Worm (Caenorhabditis elegans) whole organism, L4 larva: ENCODE data around the gene nrfl-1.

Experiments
- D1046.2 ChIP-seq: fragments of 200-800 bp; sonication (Bioruptor generic); IDR thresholded peaks from 2 replicates; pipeline ENCODE4 v1.3.6; 2022; ENCODE audit warnings: missing genetic modification characterization, missing compliant biosample characterization
- F10B5.3 ChIP-seq: sonication (generic microtip); optimal IDR thresholded peaks from 2 replicates; lab custom pipeline; 2016; ENCODE audit warnings: mild to moderate bottlenecking, missing genetic modification characterization, missing compliant biosample characterization
- F26F4.8 ChIP-seq: fragments of 200-800 bp; sonication (Bioruptor generic); conservative IDR thresholded peaks from 2 replicates; pipeline ENCODE4 v1.3.6; 2022; ENCODE audit warnings: missing genetic modification characterization, missing compliant biosample characterization
- F44E2.7 ChIP-seq: fragments of 200-800 bp; sonication (Bioruptor generic); IDR thresholded peaks from 2 replicates; pipeline ENCODE4 v2.1.2; 2022; ENCODE audit warnings: missing genetic modification characterization, missing compliant biosample characterization
- R02D3.7 ChIP-seq: fragments of 150-350 bp; sonication (generic microtip); optimal IDR thresholded peaks from 3 replicates; lab custom pipeline; 2014; ENCODE audit warnings: missing biosample characterization, missing genetic modification characterization
- T20F7.1 ChIP-seq: fragments of 200-800 bp; sonication (Bioruptor generic); optimal IDR thresholded peaks from 2 replicates; lab custom pipeline; 2018; ENCODE audit warnings: mild to moderate bottlenecking, missing genetic modification characterization, missing compliant biosample characterization
- Y105C5A.15 ChIP-seq: fragments of 200-800 bp; sonication (Bioruptor generic); IDR thresholded peaks from 2 replicates; pipeline ENCODE4 v1.3.6; 2022; ENCODE audit warnings: missing genetic modification characterization, missing compliant biosample characterization
- Y48G9A.11 ChIP-seq: fragments of 200-800 bp; sonication (Bioruptor generic); IDR thresholded peaks from 2 replicates; pipeline ENCODE4 v1.3.6; 2022; ENCODE audit warnings: missing genetic modification reagents, missing genetic modification characterization, missing compliant biosample characterization
- aly-2 ChIP-seq: sonication (generic microtip); optimal IDR thresholded peaks from 2 replicates; lab custom pipeline; 2018; ENCODE audit warnings: missing biosample characterization, missing genetic modification characterization
- ama-1 ChIP-seq: fragments of 150-350 bp; optimal IDR thresholded peaks from 2 replicates; lab custom pipeline; 2014; ENCODE audit warnings: inconsistent platforms, mixed read lengths
- arid-1 ChIP-seq: fragments of 200-800 bp; sonication (Bioruptor generic); conservative IDR thresholded peaks from 2 replicates; pipeline ENCODE4 v1.3.6; 2022; ENCODE audit warnings: missing genetic modification reagents, missing genetic modification characterization, missing compliant biosample characterization
- attf-4 ChIP-seq: sonication (generic microtip); optimal IDR thresholded peaks from 3 replicates; lab custom pipeline; 2017; ENCODE audit warnings: missing biosample characterization, missing genetic modification characterization
- ceh-20 ChIP-seq: fragments of 200-800 bp; sonication (Bioruptor generic); IDR thresholded peaks from 2 replicates; pipeline ENCODE4 v1.3.6; 2022; ENCODE audit warnings: missing genetic modification reagents, missing genetic modification characterization, missing compliant biosample characterization
- ceh-28 ChIP-seq: fragments of 150-350 bp; optimal IDR thresholded peaks from 2 replicates; lab custom pipeline; 2014; ENCODE audit warnings: missing biosample characterization, missing genetic modification reagents, missing genetic modification characterization
- ceh-44 ChIP-seq: fragments of 200-800 bp; sonication (Bioruptor generic); IDR thresholded peaks from 2 replicates; pipeline ENCODE4 v1.3.6; 2022; ENCODE audit warnings: missing genetic modification reagents, missing genetic modification characterization, missing compliant biosample characterization
- ceh-82 ChIP-seq: sonication (generic microtip); optimal IDR thresholded peaks from 2 replicates; lab custom pipeline; 2017; ENCODE audit warnings: missing biosample characterization, missing genetic modification characterization
- ces-1 ChIP-seq: fragments of 150-350 bp; sonication (generic microtip); optimal IDR thresholded peaks from 4 replicates; lab custom pipeline; 2014; ENCODE audit warnings: missing biosample characterization, missing genetic modification reagents, missing genetic modification characterization
- cey-2 ChIP-seq: sonication (generic microtip); optimal IDR thresholded peaks from 3 replicates; lab custom pipeline; 2017; ENCODE audit warnings: missing genetic modification characterization, mild to moderate bottlenecking, missing compliant biosample characterization, antibody characterized with exemption, borderline replicate concordance; ENCODE audit not compliant: insufficient read depth
- daf-19 ChIP-seq: fragments of 200-800 bp; sonication (Bioruptor generic); conservative IDR thresholded peaks from 2 replicates; pipeline ENCODE4 v1.3.6; 2022; ENCODE audit warnings: missing genetic modification characterization, missing compliant biosample characterization
- dmd-9 ChIP-seq: fragments of 200-800 bp; sonication (Bioruptor generic); IDR thresholded peaks from 2 replicates; pipeline ENCODE4 v1.3.6; 2022; ENCODE audit warnings: missing genetic modification reagents, missing genetic modification characterization, missing compliant biosample characterization
- dpl-1 ChIP-seq: fragments of 150-350 bp; optimal IDR thresholded peaks from 2 replicates; lab custom pipeline; 2014; ENCODE audit warnings: missing biosample characterization, missing genetic modification reagents, missing genetic modification characterization
- fos-1 ChIP-seq: fragments of 150-350 bp; optimal IDR thresholded peaks from 2 replicates; lab custom pipeline; 2014; ENCODE audit warnings: missing biosample characterization, missing genetic modification characterization
- gei-8 ChIP-seq: fragments of 200-800 bp; sonication (Bioruptor generic); optimal IDR thresholded peaks from 2 replicates; lab custom pipeline; 2018; ENCODE audit warnings: mild to moderate bottlenecking, missing genetic modification characterization, missing compliant biosample characterization
- hmg-1.1 ChIP-seq: fragments of 200-800 bp; sonication (Bioruptor generic); IDR thresholded peaks from 2 replicates; pipeline ENCODE4 v1.3.6; 2022; ENCODE audit warnings: missing genetic modification reagents, missing genetic modification characterization, missing compliant biosample characterization
- lin-1 ChIP-seq: fragments of 200-800 bp; sonication (Bioruptor generic); IDR thresholded peaks from 2 replicates; pipeline ENCODE4 v1.3.6; 2022; ENCODE audit warnings: missing genetic modification reagents, missing genetic modification characterization, missing compliant biosample characterization
- lin-13 ChIP-seq: fragments of 150-350 bp; optimal IDR thresholded peaks from 2 replicates; lab custom pipeline; 2014; ENCODE audit warnings: missing biosample characterization, missing genetic modification reagents, missing genetic modification characterization
- lin-15B ChIP-seq: fragments of 150-350 bp; sonication (generic microtip); optimal IDR thresholded peaks from 3 replicates; lab custom pipeline; 2014; ENCODE audit warnings: missing biosample characterization, missing genetic modification characterization
- lin-29 ChIP-seq: fragments of 200-800 bp; sonication (Bioruptor generic); IDR thresholded peaks from 2 replicates; pipeline ENCODE4 v1.3.6; 2022; ENCODE audit warnings: missing genetic modification reagents, missing genetic modification characterization, missing compliant biosample characterization
- lin-38 ChIP-seq: fragments of 200-800 bp; sonication (Bioruptor generic); IDR thresholded peaks from 2 replicates; pipeline ENCODE4 v1.3.6; 2022; ENCODE audit warnings: missing genetic modification reagents, missing genetic modification characterization, missing compliant biosample characterization
- madf-5 ChIP-seq, 2 experiments: fragments of 200-800 bp; sonication (Bioruptor generic); IDR thresholded peaks; 2 replicates each; pipeline ENCODE4 v1.3.6; 2022; ENCODE audit warnings: missing compliant biosample characterization in 2 of 2, missing genetic modification characterization in 2 of 2
- madf-9 ChIP-seq: fragments of 200-800 bp; sonication (Bioruptor generic); conservative IDR thresholded peaks from 2 replicates; pipeline ENCODE4 v1.3.6; 2022; ENCODE audit warnings: missing genetic modification reagents, missing genetic modification characterization, missing compliant biosample characterization
- mep-1 ChIP-seq: fragments of 150-350 bp; sonication (generic microtip); optimal IDR thresholded peaks from 3 replicates; lab custom pipeline; 2014; ENCODE audit warnings: missing biosample characterization, missing genetic modification characterization
- mes-2 ChIP-seq: sonication (generic microtip); optimal IDR thresholded peaks from 2 replicates; lab custom pipeline; 2016; ENCODE audit warnings: missing genotype, mild to moderate bottlenecking, missing genetic modification characterization, missing compliant biosample characterization; ENCODE audit not compliant: poor library complexity, severe bottlenecking
- mxl-2 ChIP-seq: fragments of 200-800 bp; sonication (Bioruptor generic); conservative IDR thresholded peaks from 2 replicates; pipeline ENCODE4 v1.3.6; 2022; ENCODE audit warnings: missing genetic modification reagents, missing genetic modification characterization, missing compliant biosample characterization
- nhr-102 ChIP-seq: sonication (generic microtip); optimal IDR thresholded peaks from 2 replicates; lab custom pipeline; 2016; ENCODE audit warnings: mild to moderate bottlenecking, missing genetic modification characterization, moderate library complexity, missing compliant biosample characterization
- nhr-11 ChIP-seq: fragments of 150-350 bp; optimal IDR thresholded peaks from 2 replicates; lab custom pipeline; 2014; ENCODE audit warnings: missing biosample characterization, missing genetic modification characterization
- nhr-111 ChIP-seq: fragments of 200-800 bp; sonication (Bioruptor generic); optimal IDR thresholded peaks from 2 replicates; lab custom pipeline; 2018; ENCODE audit warnings: mild to moderate bottlenecking, missing genetic modification characterization, missing compliant biosample characterization
- nhr-237 ChIP-seq: sonication (generic microtip); optimal IDR thresholded peaks from 2 replicates; lab custom pipeline; 2017; ENCODE audit warnings: missing biosample characterization, missing genetic modification characterization
- nhr-25 ChIP-seq: sonication (generic microtip); optimal IDR thresholded peaks from 2 replicates; lab custom pipeline; 2017; ENCODE audit warnings: missing genetic modification characterization, mild to moderate bottlenecking, missing compliant biosample characterization, antibody characterized with exemption, moderate library complexity, borderline replicate concordance; ENCODE audit not compliant: insufficient read depth
- nhr-28 ChIP-seq: fragments of 150-350 bp; optimal IDR thresholded peaks from 2 replicates; lab custom pipeline; 2014; ENCODE audit warnings: missing biosample characterization, missing genetic modification characterization
- nhr-48 ChIP-seq: sonication (generic microtip); optimal IDR thresholded peaks from 2 replicates; lab custom pipeline; 2016; ENCODE audit warnings: mild to moderate bottlenecking, missing genetic modification characterization, missing compliant biosample characterization
- nhr-76 ChIP-seq: fragments of 150-350 bp; optimal IDR thresholded peaks from 2 replicates; lab custom pipeline; 2014; ENCODE audit warnings: missing biosample characterization, missing genetic modification characterization
- php-3 ChIP-seq: fragments of 200-800 bp; sonication (Bioruptor generic); IDR thresholded peaks from 2 replicates; pipeline ENCODE4 v1.3.6; 2022; ENCODE audit warnings: missing genetic modification reagents, missing genetic modification characterization, missing compliant biosample characterization
- rbr-2 ChIP-seq: sonication (generic microtip); optimal IDR thresholded peaks from 2 replicates; lab custom pipeline; 2016; ENCODE audit warnings: missing genotype, missing genetic modification characterization, missing compliant biosample characterization
- saeg-2 ChIP-seq: fragments of 200-800 bp; sonication (Bioruptor generic); IDR thresholded peaks from 2 replicates; pipeline ENCODE4 v1.3.6; 2022; ENCODE audit warnings: missing genetic modification reagents, missing genetic modification characterization, missing compliant biosample characterization
- snpc-1.2 ChIP-seq: fragments of 200-800 bp; sonication (Bioruptor generic); IDR thresholded peaks from 2 replicates; pipeline ENCODE4 v1.3.6; 2022; ENCODE audit warnings: missing genetic modification reagents, missing genetic modification characterization, missing compliant biosample characterization
- snpc-4 ChIP-seq: fragments of 150-350 bp; optimal IDR thresholded peaks from 2 replicates; lab custom pipeline; 2014; ENCODE audit warnings: missing biosample characterization, missing genetic modification characterization
- spr-1 ChIP-seq: sonication (generic microtip); optimal IDR thresholded peaks from 2 replicates; lab custom pipeline; 2016; ENCODE audit warnings: mild to moderate bottlenecking, missing genetic modification characterization, missing compliant biosample characterization
- spr-3 ChIP-seq: fragments of 200-800 bp; sonication (Bioruptor generic); optimal IDR thresholded peaks from 2 replicates; lab custom pipeline; 2018; ENCODE audit warnings: mild to moderate bottlenecking, missing genetic modification characterization, missing compliant biosample characterization
- zag-1 ChIP-seq: fragments of 150-350 bp; optimal IDR thresholded peaks from 2 replicates; lab custom pipeline; 2014; ENCODE audit warnings: missing biosample characterization, missing genetic modification characterization
- zfp-2 ChIP-seq: sonication (generic microtip); optimal IDR thresholded peaks from 2 replicates; lab custom pipeline; 2016; ENCODE audit warnings: mild to moderate bottlenecking, missing genetic modification characterization, missing compliant biosample characterization
- zfp-3 ChIP-seq: fragments of 200-800 bp; sonication (Bioruptor generic); conservative IDR thresholded peaks from 2 replicates; pipeline ENCODE4 v1.3.6; 2022; ENCODE audit warnings: missing genetic modification reagents, missing genetic modification characterization, missing compliant biosample characterization
- ztf-7 ChIP-seq: fragments of 150-350 bp; optimal IDR thresholded peaks from 2 replicates; lab custom pipeline; 2014; ENCODE audit warnings: missing biosample characterization, missing genetic modification characterization

Gene nrfl-1

DNA sequence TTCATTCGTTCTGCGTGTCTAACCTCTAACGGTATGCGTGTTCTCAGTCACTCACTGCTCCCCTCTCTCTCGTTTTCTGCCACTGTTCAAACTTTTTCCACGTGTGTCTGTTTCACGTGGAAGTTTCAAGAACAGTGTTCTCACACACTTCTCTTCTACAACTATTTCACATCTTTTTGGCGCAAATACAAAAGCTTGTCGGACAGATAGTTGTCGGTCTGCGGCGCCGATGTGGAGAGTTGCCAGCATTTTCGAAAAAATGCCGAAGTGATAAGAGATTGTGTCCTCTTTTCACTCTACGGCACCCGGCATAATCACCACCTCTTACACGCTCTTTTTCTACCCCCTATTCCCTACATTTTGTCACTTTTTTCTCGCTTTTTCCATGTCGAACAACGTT lies 544 bp upstream of the nrfl-1 start (continued):
- TF ChIP-seq D1046.2 (GFP tag; lab: Robert Waterston, UW) (no peak), nhr-102 (tag; lab: Kevin White, UChicago) (no peak), F26F4.8 (GFP tag; lab: Robert Waterston, UW) (no peak), zfp-2 (no peak), spr-1 (tag; lab: Kevin White, UChicago) (no peak), ama-1 (lab: Kevin White, UChicago) (peak; percentile 6), nhr-48 (no peak), T20F7.1 (GFP tag; lab: Kevin White, UChicago) (no peak), madf-5 (GFP tag; IDR thresholded peaks at IDR 0.05; lab: Robert Waterston, UW) (no peak), spr-3 (GFP tag; lab: Kevin White, UChicago) (no peak), Y48G9A.11 (GFP tag; lab: Robert Waterston, UW) (no peak), aly-2 (tag; lab: Kevin White, UChicago) (no peak), Y105C5A.15 (GFP tag; lab: Robert Waterston, UW) (no peak), snpc-1.2 (no peak), mes-2 (tag; lab: Kevin White, UChicago) (no peak), madf-9 (no peak), zfp-3 (GFP tag; lab: Robert Waterston, UW) (no peak), lin-1 (no peak), ceh-20 (GFP tag; lab: Robert Waterston, UW) (no peak), mep-1 (tag; lab: Kevin White, UChicago) (peak; percentile 53), F44E2.7 (GFP tag; lab: Robert Waterston, UW) (no peak), nhr-111 (GFP tag; lab: Kevin White, UChicago) (no peak), nhr-11 (tag; lab: Kevin White, UChicago) (no peak), snpc-4 (no peak), php-3 (GFP tag; lab: Robert Waterston, UW) (no peak), ceh-44 (no peak), hmg-1.1 (no peak), gei-8 (GFP tag; lab: Kevin White, UChicago) (no peak), lin-15B (tag; lab: Kevin White, UChicago) (no peak), lin-38 (GFP tag; lab: Robert Waterston, UW) (no peak), saeg-2 (no peak), zag-1 (tag; lab: Kevin White, UChicago) (no peak), nhr-76 (tag; lab: Kevin White, UChicago) (no peak), F10B5.3 (tag; lab: Kevin White, UChicago) (no peak), cey-2 (no peak), lin-13 (no peak), nhr-237 (tag; lab: Kevin White, UChicago) (no peak), daf-19 (GFP tag; lab: Robert Waterston, UW) (no peak), ceh-82 (tag; lab: Kevin White, UChicago) (no peak), rbr-2 (tag; lab: Kevin White, UChicago) (no peak), R02D3.7 (tag; lab: Kevin White, UChicago) (no peak), nhr-28 (tag; lab: Kevin White, UChicago) (peak; percentile 79), lin-29 (GFP tag; lab: Robert Waterston, UW) (no peak), dpl-1 (GFP tag; lab: Kevin White, UChicago) (no peak), ztf-7 (tag; lab: Kevin White, UChicago) (no peak), ceh-28 (tag; lab: Kevin White, UChicago) (no peak), mxl-2 (GFP tag; lab: Robert Waterston, UW) (no peak), nhr-25 (tag; lab: Kevin White, UChicago) (no peak), fos-1 (no peak), attf-4 (tag; lab: Kevin White, UChicago) (no peak), ces-1 (GFP tag; lab: Kevin White, UChicago) (no peak), dmd-9 (GFP tag; lab: Robert Waterston, UW) (no peak), arid-1 (GFP tag; lab: Robert Waterston, UW) (no peak)
